Worm (Caenorhabditis elegans) whole organism, young adult: ENCODE measurements around the gene C32C4.3.

Experiments
- aptf-2 ChIP-seq: fragments of 200-800 bp; sonication (Bioruptor generic); conservative IDR thresholded peaks from 2 replicates; pipeline ENCODE4 v1.3.6; 2022; ENCODE audit warnings: missing genetic modification reagents, missing genetic modification characterization, missing compliant biosample characterization
- athp-1 ChIP-seq: sonication (generic microtip); optimal IDR thresholded peaks from 2 replicates; lab custom pipeline; 2017; ENCODE audit warnings: mild to moderate bottlenecking, missing genetic modification characterization, missing compliant biosample characterization
- attf-5 ChIP-seq: fragments of 200-800 bp; sonication (Bioruptor generic); optimal IDR thresholded peaks from 2 replicates; lab custom pipeline; 2018; ENCODE audit warnings: mild to moderate bottlenecking, missing genetic modification characterization, missing compliant biosample characterization
- lin-54 ChIP-seq: fragments of 200-800 bp; sonication (Bioruptor generic); optimal IDR thresholded peaks from 2 replicates; lab custom pipeline; 2018; ENCODE audit warnings: mild to moderate bottlenecking, missing genetic modification characterization, missing compliant biosample characterization
- nfya-1 ChIP-seq: sonication (generic microtip); optimal IDR thresholded peaks from 2 replicates; lab custom pipeline; 2017; ENCODE audit warnings: antibody characterized with exemption, missing compliant biosample characterization, missing genetic modification characterization, borderline replicate concordance; ENCODE audit not compliant: insufficient read depth
- pbrm-1 ChIP-seq: fragments of 200-800 bp; sonication (Bioruptor generic); IDR thresholded peaks from 2 replicates; pipeline ENCODE4 v1.3.6; 2022; ENCODE audit warnings: missing genetic modification reagents, missing genetic modification characterization, missing compliant biosample characterization
- ztf-3 ChIP-seq: fragments of 200-800 bp; sonication (Bioruptor generic); optimal IDR thresholded peaks from 2 replicates; lab custom pipeline; 2018; ENCODE audit warnings: mild to moderate bottlenecking, missing genetic modification characterization, missing compliant biosample characterization

ce11 chrV:10630497-10630896 is 16.4 kb downstream of the C32C4.3 start:
- no peak for TF ChIP-seq attf-5 (GFP tag; lab: Kevin White, UChicago)
- no peak for TF ChIP-seq nfya-1 (tag; lab: Kevin White, UChicago)
- TF ChIP-seq athp-1 = no peak
- TF ChIP-seq pbrm-1 (GFP tag; lab: Robert Waterston, UW) = no peak
- no peak for TF ChIP-seq ztf-3 (GFP tag; lab: Kevin White, UChicago)
- no peak for TF ChIP-seq lin-54 (GFP tag; lab: Kevin White, UChicago)
- TF ChIP-seq aptf-2 = no peak
